Fruit fly (Drosophila melanogaster) whole organism, embryonic: Measurements from ENCODE around the gene CG32811.
A peak's percentile ranks its signal among the peaks of the same experiment; 100 is the strongest.

Experiments used
- ATbp ChIP-seq: fragments of 200-800 bp; sonication (Bioruptor generic); optimal IDR thresholded peaks from 2 replicates; lab custom pipeline; 2017; ENCODE audit warnings: missing biosample characterization, mild to moderate bottlenecking, missing genetic modification characterization, missing genetic modification reagents
- Atf-2 ChIP-seq: fragments of 200-800 bp; sonication (Bioruptor generic); optimal IDR thresholded peaks from 2 replicates; lab custom pipeline; 2016; ENCODE audit warnings: missing biosample characterization, missing genetic modification characterization
- Blimp-1 ChIP-seq: fragments of 200-800 bp; sonication (Bioruptor generic); optimal IDR thresholded peaks from 3 replicates; lab custom pipeline; 2018; ENCODE audit warnings: missing biosample characterization, missing genetic modification characterization, mild to moderate bottlenecking, moderate library complexity, missing genetic modification reagents
- CG10565 ChIP-seq: fragments of 200-800 bp; sonication (Bioruptor generic); optimal IDR thresholded peaks from 3 replicates; lab custom pipeline; 2016; ENCODE audit warnings: missing biosample characterization, mild to moderate bottlenecking, missing genetic modification characterization
- CG11093 ChIP-seq: fragments of 200-800 bp; sonication (Bioruptor generic); IDR thresholded peaks from 3 replicates; pipeline ENCODE4 v1.3.6; 2022; ENCODE audit warnings: missing biosample characterization, missing genetic modification characterization
- CG12071 ChIP-seq: fragments of 200-800 bp; sonication (Bioruptor generic); optimal IDR thresholded peaks from 3 replicates; lab custom pipeline; 2018; ENCODE audit warnings: missing biosample characterization, mild to moderate bottlenecking, missing genetic modification characterization
- CG12659 ChIP-seq: fragments of 200-800 bp; sonication (Bioruptor generic); optimal IDR thresholded peaks from 3 replicates; lab custom pipeline; 2017; ENCODE audit warnings: mild to moderate bottlenecking, missing biosample characterization, missing genetic modification reagents, missing genetic modification characterization
- CG12769 ChIP-seq: fragments of 200-800 bp; sonication (Bioruptor generic); optimal IDR thresholded peaks from 2 replicates; lab custom pipeline; 2019; ENCODE audit warnings: missing biosample characterization, mild to moderate bottlenecking, missing genetic modification characterization, moderate library complexity
- CG14965 ChIP-seq: fragments of 200-800 bp; sonication (Bioruptor generic); optimal IDR thresholded peaks from 2 replicates; lab custom pipeline; 2016; ENCODE audit warnings: missing biosample characterization, missing genetic modification characterization, borderline replicate concordance
- CG15073 ChIP-seq: fragments of 200-800 bp; sonication (Bioruptor generic); optimal IDR thresholded peaks from 2 replicates; lab custom pipeline; 2016; ENCODE audit warnings: missing biosample characterization, missing genetic modification characterization
- CG15269 ChIP-seq: fragments of 200-800 bp; sonication (Bioruptor generic); optimal IDR thresholded peaks from 2 replicates; lab custom pipeline; 2018; ENCODE audit warnings: missing biosample characterization, mild to moderate bottlenecking, missing genetic modification characterization, moderate library complexity
- CG1647 ChIP-seq: fragments of 200-800 bp; sonication (Bioruptor generic); optimal IDR thresholded peaks from 3 replicates; lab custom pipeline; 2016; ENCODE audit warnings: missing biosample characterization, missing genetic modification characterization
- CG16813 ChIP-seq: fragments of 200-800 bp; sonication (Bioruptor generic); IDR thresholded peaks from 3 replicates; pipeline ENCODE4 v1.3.6; 2022; ENCODE audit warnings: missing biosample characterization, missing genetic modification characterization; ENCODE audit not compliant: partially characterized antibody
- CG17568 ChIP-seq: fragments of 200-800 bp; sonication (Bioruptor generic); optimal IDR thresholded peaks from 2 replicates; lab custom pipeline; 2018; ENCODE audit warnings: missing biosample characterization, mild to moderate bottlenecking, missing genetic modification characterization, moderate library complexity
- CG2120 ChIP-seq: fragments of 200-800 bp; sonication (Bioruptor generic); optimal IDR thresholded peaks from 3 replicates; lab custom pipeline; 2016; ENCODE audit warnings: missing biosample characterization, missing genetic modification characterization
- CG31224 ChIP-seq: fragments of 200-800 bp; sonication (Bioruptor generic); IDR thresholded peaks from 2 replicates; pipeline ENCODE4 v1.3.6; 2022; ENCODE audit warnings: missing biosample characterization, missing genetic modification characterization
- CG32772 ChIP-seq: fragments of 200-800 bp; sonication (Bioruptor generic); IDR thresholded peaks from 2 replicates; pipeline ENCODE4 v1.3.6; 2022; ENCODE audit warnings: missing biosample characterization, missing genetic modification characterization
- CG7928 ChIP-seq: fragments of 200-800 bp; sonication (Bioruptor generic); optimal IDR thresholded peaks from 2 replicates; lab custom pipeline; 2017; ENCODE audit warnings: missing biosample characterization, mild to moderate bottlenecking, missing genetic modification characterization
- CG8359 ChIP-seq: fragments of 200-800 bp; sonication (Bioruptor generic); optimal IDR thresholded peaks from 2 replicates; lab custom pipeline; 2017; ENCODE audit warnings: missing biosample characterization, mild to moderate bottlenecking, missing genetic modification characterization, borderline replicate concordance
- CrebB ChIP-seq: fragments of 200-800 bp; sonication (Bioruptor generic); optimal IDR thresholded peaks from 3 replicates; lab custom pipeline; 2018; ENCODE audit warnings: missing biosample characterization, mild to moderate bottlenecking, missing genetic modification characterization
- Dll ChIP-seq: fragments of 200-800 bp; sonication (Bioruptor generic); IDR thresholded peaks from 4 replicates; pipeline ENCODE4 v1.3.6; 2022; ENCODE audit warnings: missing biosample characterization, missing genetic modification characterization; ENCODE audit not compliant: partially characterized antibody
- Doc2 ChIP-seq: fragments of 200-800 bp; sonication (Bioruptor generic); IDR thresholded peaks from 2 replicates; pipeline ENCODE4 v1.3.6; 2022; ENCODE audit warnings: missing biosample characterization, missing genetic modification characterization
- E2f2 ChIP-seq: fragments of 200-800 bp; sonication (Bioruptor generic); IDR thresholded peaks from 2 replicates; pipeline ENCODE4 v1.3.6; 2022; ENCODE audit warnings: missing biosample characterization, missing genetic modification characterization
- HLH4C ChIP-seq: fragments of 200-800 bp; sonication (Bioruptor generic); IDR thresholded peaks from 3 replicates; pipeline ENCODE4 v1.3.6; 2022; ENCODE audit warnings: missing biosample characterization, missing genetic modification characterization; ENCODE audit not compliant: partially characterized antibody
- HLH54F ChIP-seq: fragments of 200-800 bp; sonication (Bioruptor generic); optimal IDR thresholded peaks from 3 replicates; lab custom pipeline; 2016; ENCODE audit warnings: missing biosample characterization, missing genetic modification characterization
- Hand ChIP-seq: fragments of 200-800 bp; sonication (Bioruptor generic); optimal IDR thresholded peaks from 2 replicates; lab custom pipeline; 2017; ENCODE audit warnings: mild to moderate bottlenecking, missing biosample characterization, missing genetic modification reagents, missing genetic modification characterization
- Hmx ChIP-seq: fragments of 200-800 bp; sonication (Bioruptor generic); optimal IDR thresholded peaks from 2 replicates; lab custom pipeline; 2016; ENCODE audit warnings: missing biosample characterization, missing genetic modification characterization
- Jarid2 ChIP-seq: fragments of 200-800 bp; sonication (Bioruptor generic); optimal IDR thresholded peaks from 3 replicates; lab custom pipeline; 2017; ENCODE audit warnings: mild to moderate bottlenecking, missing biosample characterization, missing genetic modification reagents, missing genetic modification characterization
- Meics ChIP-seq: fragments of 200-800 bp; sonication (Bioruptor generic); optimal IDR thresholded peaks from 2 replicates; lab custom pipeline; 2017; ENCODE audit warnings: missing biosample characterization, mild to moderate bottlenecking, missing genetic modification characterization
- Sox102F ChIP-seq: fragments of 200-800 bp; sonication (Bioruptor generic); optimal IDR thresholded peaks from 2 replicates; lab custom pipeline; 2018; ENCODE audit warnings: missing biosample characterization, mild to moderate bottlenecking, missing genetic modification characterization, moderate library complexity
- Stat92E ChIP-seq, 3 experiments: fragments of >200 bp in 2 of 3; fragments of 200-800 bp in 1 of 3; sonication (Bioruptor generic) in 1 of 3; optimal IDR thresholded peaks; 2 replicates each; lab custom pipeline; 2017 to 2019; ENCODE audit warnings: missing biosample characterization in 3 of 3, missing genetic modification characterization in 3 of 3, mild to moderate bottlenecking in 1 of 3, moderate library complexity in 1 of 3
- Xrp1 ChIP-seq: fragments of 200-800 bp; sonication (Bioruptor generic); IDR thresholded peaks from 2 replicates; pipeline ENCODE4 v1.3.6; 2022; ENCODE audit warnings: missing biosample characterization, missing genetic modification characterization
- ap ChIP-seq: fragments of 200-800 bp; sonication (Bioruptor generic); IDR thresholded peaks from 2 replicates; pipeline ENCODE4 v1.3.6; 2022; ENCODE audit warnings: missing biosample characterization, missing genetic modification characterization
- cg ChIP-seq: fragments of 200-800 bp; sonication (Bioruptor generic); optimal IDR thresholded peaks from 3 replicates; lab custom pipeline; 2019; ENCODE audit warnings: missing biosample characterization, mild to moderate bottlenecking, missing genetic modification characterization, moderate library complexity
- chn ChIP-seq: fragments of 200-800 bp; sonication (Bioruptor generic); optimal IDR thresholded peaks from 2 replicates; lab custom pipeline; 2016; ENCODE audit warnings: missing biosample characterization, missing genetic modification characterization
- crol ChIP-seq: fragments of 200-800 bp; sonication (Bioruptor generic); IDR thresholded peaks from 2 replicates; pipeline ENCODE4 v1.3.6; 2022; ENCODE audit warnings: missing biosample characterization, missing genetic modification characterization
- disco-r ChIP-seq: fragments of 200-800 bp; sonication (Bioruptor generic); optimal IDR thresholded peaks from 2 replicates; lab custom pipeline; 2016; ENCODE audit warnings: missing biosample characterization, missing genetic modification characterization
- gt ChIP-seq: fragments of 200-800 bp; sonication (Bioruptor generic); IDR thresholded peaks from 2 replicates; pipeline ENCODE4 v1.3.6; 2022; ENCODE audit warnings: missing biosample characterization, missing genetic modification characterization
- hth ChIP-seq: fragments of >200 bp; optimal IDR thresholded peaks from 2 replicates; lab custom pipeline; 2017; ENCODE audit warnings: inconsistent platforms
- lbe ChIP-seq: fragments of 200-800 bp; sonication (Bioruptor generic); optimal IDR thresholded peaks from 2 replicates; lab custom pipeline; 2016; ENCODE audit warnings: missing biosample characterization, mild to moderate bottlenecking, missing genetic modification characterization
- oc ChIP-seq: fragments of 200-800 bp; sonication (Bioruptor generic); optimal IDR thresholded peaks from 2 replicates; lab custom pipeline; 2018; ENCODE audit warnings: missing biosample characterization, mild to moderate bottlenecking, missing genetic modification characterization, moderate library complexity
- pan ChIP-seq, 4 experiments: fragments of >200 bp in 3 of 4; fragments of 200-800 bp in 1 of 4; sonication (Bioruptor generic) in 1 of 4; optimal IDR thresholded peaks in 3 of 4; IDR thresholded peaks in 1 of 4; 2 replicates each; pipeline versions ENCODE4 v1.3.6 to Lab custom; 2017 to 2022; ENCODE audit warnings: missing biosample characterization in 2 of 4, missing genetic modification characterization in 2 of 4, mixed read lengths in 1 of 4
- pros ChIP-seq: fragments of 200-800 bp; sonication (Bioruptor generic); optimal IDR thresholded peaks from 3 replicates; lab custom pipeline; 2019; ENCODE audit warnings: missing biosample characterization, mild to moderate bottlenecking, missing genetic modification characterization, moderate library complexity
- repo ChIP-seq: fragments of 200-800 bp; sonication (Bioruptor generic); optimal IDR thresholded peaks from 2 replicates; lab custom pipeline; 2016; ENCODE audit warnings: missing biosample characterization, missing genetic modification characterization
- rib ChIP-seq: fragments of 200-800 bp; sonication (Bioruptor generic); IDR thresholded peaks from 2 replicates; pipeline ENCODE4 v1.3.6; 2022; ENCODE audit warnings: missing biosample characterization, missing genetic modification characterization
- sim ChIP-seq: fragments of 200-800 bp; sonication (Bioruptor generic); IDR thresholded peaks from 2 replicates; pipeline ENCODE4 v1.3.6; 2022; ENCODE audit warnings: missing biosample characterization, missing genetic modification characterization
- so ChIP-seq: fragments of 200-800 bp; sonication (Bioruptor generic); IDR thresholded peaks from 3 replicates; pipeline ENCODE4 v1.3.6; 2022; ENCODE audit warnings: missing biosample characterization, missing genetic modification characterization
- zen2 ChIP-seq: fragments of 200-800 bp; sonication (Bioruptor generic); IDR thresholded peaks from 3 replicates; pipeline ENCODE4 v1.3.6; 2022; ENCODE audit warnings: missing biosample characterization, missing genetic modification characterization; ENCODE audit not compliant: partially characterized antibody
- zfh1 ChIP-seq: fragments of 200-800 bp; sonication (Bioruptor generic); IDR thresholded peaks from 3 replicates; pipeline ENCODE4 v1.3.6; 2022; ENCODE audit warnings: missing biosample characterization, missing genetic modification characterization
- zfh2 ChIP-seq: fragments of 200-800 bp; sonication (Bioruptor generic); optimal IDR thresholded peaks from 2 replicates; lab custom pipeline; 2016; ENCODE audit warnings: missing biosample characterization, missing genetic modification characterization

Gene CG32811

dm6 chrX:1308444-1308843, 10.3 kb upstream of the CG32811 start:
- TF ChIP-seq pros (GFP tag; lab: Kevin White, UChicago), result peak; percentile 81
- TF ChIP-seq Xrp1 (GFP tag; lab: Robert Waterston, UW), result no peak
- TF ChIP-seq rib (GFP tag; lab: Robert Waterston, UW), result no peak
- no peak for TF ChIP-seq zen2 (GFP tag; lab: Robert Waterston, UW)
- no peak for TF ChIP-seq HLH54F (GFP tag; lab: Kevin White, UChicago)
- peak; percentile 85 for TF ChIP-seq CG15073 (GFP tag; lab: Kevin White, UChicago)
- no peak for TF ChIP-seq CG7928 (GFP tag; lab: Kevin White, UChicago)
- no peak for TF ChIP-seq CG15269 (tag; lab: Kevin White, UChicago)
- peak; percentile 79 for TF ChIP-seq crol (GFP tag; lab: Robert Waterston, UW)
- no peak for TF ChIP-seq repo
- no peak for TF ChIP-seq Hmx
- no peak for TF ChIP-seq ATbp (GFP tag; lab: Kevin White, UChicago)
- no peak for TF ChIP-seq HLH4C (GFP tag; lab: Robert Waterston, UW)
- no peak for TF ChIP-seq Dll (GFP tag; lab: Robert Waterston, UW)
- no peak for TF ChIP-seq Meics (GFP tag; lab: Kevin White, UChicago)
- TF ChIP-seq oc (tag; lab: Kevin White, UChicago), result peak; percentile 7
- TF ChIP-seq CG8359, result no peak
- no peak for TF ChIP-seq Atf-2 (GFP tag; lab: Kevin White, UChicago)
- TF ChIP-seq disco-r (GFP tag; lab: Kevin White, UChicago), result no peak
- TF ChIP-seq CG16813, result peak; percentile 31; the same call in 1 of the 3 replicates
- no peak for TF ChIP-seq Sox102F
- no peak for TF ChIP-seq Hand (GFP tag; lab: Kevin White, UChicago)
- no peak for TF ChIP-seq sim (GFP tag; lab: Robert Waterston, UW)
- TF ChIP-seq CG12659 (GFP tag; lab: Kevin White, UChicago), result no peak
- no peak for TF ChIP-seq lbe
- no peak for TF ChIP-seq CG31224 (GFP tag; lab: Robert Waterston, UW)
- TF ChIP-seq gt, result no peak
- no peak for TF ChIP-seq CG12071 (GFP tag; lab: Kevin White, UChicago)
- TF ChIP-seq zfh2 (GFP tag; lab: Kevin White, UChicago), result no peak
- TF ChIP-seq cg (GFP tag; lab: Kevin White, UChicago), result no peak
- TF ChIP-seq CrebB (tag; lab: Kevin White, UChicago), result no peak
- peak; percentile 54 for TF ChIP-seq Blimp-1 (GFP tag; lab: Kevin White, UChicago)
- no peak for TF ChIP-seq Stat92E (GFP tag; optimal IDR thresholded peaks at IDR 0.05; lab: Kevin White, UChicago)
- no peak for TF ChIP-seq pan (optimal IDR thresholded peaks at IDR 0.05; lab: Kevin White, UChicago)
- no peak for TF ChIP-seq pan (GFP tag; optimal IDR thresholded peaks at IDR 0.05 in 1 of 2, IDR thresholded peaks at IDR 0.05 in 1 of 2)
- TF ChIP-seq Jarid2 (GFP tag; lab: Kevin White, UChicago), result peak; percentile 31
- TF ChIP-seq CG2120, result no peak
- TF ChIP-seq ap, result no peak
- no peak for TF ChIP-seq E2f2 (GFP tag; lab: Robert Waterston, UW)
- no peak for TF ChIP-seq hth (lab: Kevin White, UChicago)
- peak; percentile 26 for TF ChIP-seq chn (GFP tag; lab: Kevin White, UChicago)
- TF ChIP-seq Doc2, result no peak
- TF ChIP-seq CG17568 (GFP tag; lab: Kevin White, UChicago), result no peak
- TF ChIP-seq CG1647 (GFP tag; lab: Kevin White, UChicago), result no peak
- TF ChIP-seq CG32772 (GFP tag; lab: Robert Waterston, UW), result no peak
- TF ChIP-seq CG10565 (GFP tag; lab: Kevin White, UChicago), result no peak
- TF ChIP-seq so, result 0 out of 3 replicates have a peak, but pooled peaks have one; percentile 10
- TF ChIP-seq CG14965 (GFP tag; lab: Kevin White, UChicago), result no peak
- no peak for TF ChIP-seq zfh1
- TF ChIP-seq CG12769 (tag; lab: Kevin White, UChicago), result peak; percentile 46
- TF ChIP-seq CG11093 (GFP tag; lab: Robert Waterston, UW), result no peak
